Worm (Caenorhabditis elegans) whole organism, L4/young adult: Measurements from ENCODE around the gene mfsd-10.

Source experiments
- W03F9.2 ChIP-seq: fragments of 150-350 bp; optimal IDR thresholded peaks from 2 replicates; lab custom pipeline; 2014; ENCODE audit warnings: missing biosample characterization, missing genetic modification characterization
- dao-5 ChIP-seq: sonication (generic microtip); optimal IDR thresholded peaks from 2 replicates; lab custom pipeline; 2016; ENCODE audit warnings: missing genotype, missing genetic modification characterization, moderate library complexity, missing compliant biosample characterization
- him-1 ChIP-seq: sonication (generic microtip); optimal IDR thresholded peaks from 2 replicates; lab custom pipeline; 2016; ENCODE audit warnings: missing genotype, missing genetic modification reagents, missing genetic modification characterization, missing compliant biosample characterization

mfsd-10 gene

ce11 chrX:17349411-17349810, 19.0 kb downstream of the mfsd-10 start:
- TF ChIP-seq dao-5 (tag; lab: Kevin White, UChicago) (no peak), him-1 (tag; lab: Kevin White, UChicago) (no peak)

- TF ChIP-seq W03F9.2 (tag; lab: Kevin White, UChicago) (no peak), him-1 (tag; lab: Kevin White, UChicago) (no peak), dao-5 (tag; lab: Kevin White, UChicago) (no peak)
Observed at ce11 chrX:17340484-17340883, 28.0 kb downstream of the mfsd-10 start, which contains the start of gene C53C11.1. TSS of gene C53C11.1 (plus strand) at chrX:17340784.

DNA sequence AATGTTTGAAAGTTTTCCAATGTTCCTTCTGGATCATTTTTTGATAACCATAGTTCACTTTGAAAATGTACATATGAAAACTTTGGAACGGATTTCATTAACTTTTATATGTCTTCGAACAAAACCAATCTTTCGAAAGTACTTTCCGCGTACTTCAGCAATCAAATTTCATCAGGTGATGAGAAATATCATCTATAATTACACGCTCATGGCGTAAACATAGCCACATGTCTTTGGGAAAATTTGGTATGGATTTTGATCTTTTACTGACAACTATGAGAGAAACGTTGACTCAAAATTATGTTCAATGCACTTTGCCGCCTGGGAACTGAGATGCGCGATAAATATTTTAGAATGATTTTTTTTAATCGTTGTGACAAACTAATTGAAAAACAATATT, 29.5 kb downstream of the mfsd-10 start:
- TF ChIP-seq dao-5 (tag; lab: Kevin White, UChicago) (no peak), W03F9.2 (tag; lab: Kevin White, UChicago) (no peak), him-1 (tag; lab: Kevin White, UChicago) (no peak)

ce11 chrX:17336354-17336753, 32.1 kb downstream of the mfsd-10 start, which contains the start of gene C53C11.2:
TSS of gene C53C11.2 (plus strand) at chrX:17336637.
- TF ChIP-seq dao-5 (tag; lab: Kevin White, UChicago) (no peak), W03F9.2 (tag; lab: Kevin White, UChicago) (no peak), him-1 (tag; lab: Kevin White, UChicago) (no peak)

DNA sequence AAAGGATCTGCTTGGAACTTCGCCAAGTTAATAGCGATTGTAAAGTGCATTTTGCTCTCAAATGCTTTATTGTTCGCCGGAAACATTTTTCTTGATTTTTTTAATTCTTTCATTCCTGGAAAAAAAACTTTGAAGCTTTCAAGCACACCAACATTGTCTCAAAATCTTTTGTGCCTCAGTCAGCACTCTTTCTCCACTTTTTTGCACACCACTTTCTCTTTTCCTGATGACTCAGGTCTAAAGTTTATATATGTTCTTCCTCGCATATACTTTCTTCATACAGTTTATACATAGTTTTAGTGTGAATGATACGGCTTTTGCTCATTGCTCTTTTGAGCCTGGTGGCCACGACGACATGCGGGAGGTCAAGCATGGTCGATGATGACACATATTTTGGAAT, 34.7 kb downstream of the mfsd-10 start, which contains the start of gene C53C11.5:
TSS of gene C53C11.5 (plus strand) at position 301 of the 400 bp plus-strand sequence.
- no peak for TF ChIP-seq dao-5 (tag; lab: Kevin White, UChicago)
- no peak for TF ChIP-seq W03F9.2 (tag; lab: Kevin White, UChicago)
- TF ChIP-seq him-1 (tag; lab: Kevin White, UChicago) = no peak

- no peak for TF ChIP-seq him-1 (tag; lab: Kevin White, UChicago)
- no peak for TF ChIP-seq W03F9.2 (tag; lab: Kevin White, UChicago)
- TF ChIP-seq dao-5 (tag; lab: Kevin White, UChicago) = no peak
Observed at ce11 chrX:17330574-17330973, 37.9 kb downstream of the mfsd-10 start.

- TF ChIP-seq dao-5 (tag; lab: Kevin White, UChicago) (no peak), him-1 (tag; lab: Kevin White, UChicago) (no peak), W03F9.2 (tag; lab: Kevin White, UChicago) (no peak)
Observed at ce11 chrX:17329075-17329474, 39.4 kb downstream of the mfsd-10 start.

- TF ChIP-seq W03F9.2 (tag; lab: Kevin White, UChicago) (no peak), him-1 (tag; lab: Kevin White, UChicago) (no peak), dao-5 (tag; lab: Kevin White, UChicago) (no peak)
Observed at ce11 chrX:17327226-17327625, 41.2 kb downstream of the mfsd-10 start.

ce11 chrX:17324954-17325353, 43.5 kb downstream of the mfsd-10 start:
- TF ChIP-seq him-1 (tag; lab: Kevin White, UChicago) (no peak), W03F9.2 (tag; lab: Kevin White, UChicago) (no peak), dao-5 (tag; lab: Kevin White, UChicago) (no peak)

DNA sequence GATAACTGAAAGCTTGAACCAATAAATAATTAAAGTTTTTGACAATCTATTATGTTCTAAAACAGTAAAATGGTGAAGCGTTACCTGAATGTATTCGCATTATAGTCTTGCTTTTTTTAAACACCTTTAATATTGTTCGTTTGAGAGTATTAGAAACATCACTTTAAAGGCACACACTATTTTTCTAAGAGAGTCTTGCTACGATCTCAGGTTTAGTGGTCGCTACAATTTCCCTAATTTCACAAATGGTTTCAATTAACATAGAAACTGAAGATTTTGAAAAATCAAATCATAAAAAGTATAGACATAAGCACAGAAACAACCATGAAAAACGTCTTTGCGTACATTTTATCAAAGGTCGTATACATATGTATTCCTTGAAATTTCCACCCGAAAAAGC, 47.9 kb downstream of the mfsd-10 start:
- TF ChIP-seq W03F9.2 (tag; lab: Kevin White, UChicago) (no peak), him-1 (tag; lab: Kevin White, UChicago) (no peak), dao-5 (tag; lab: Kevin White, UChicago) (no peak)

ce11 chrX:17318284-17318683, 50.2 kb downstream of the mfsd-10 start, which contains the start of gene ptr-5:
TSS of gene ptr-5 (plus strand) at chrX:17318584.
- TF ChIP-seq dao-5 (tag; lab: Kevin White, UChicago) (no peak), W03F9.2 (tag; lab: Kevin White, UChicago) (no peak), him-1 (tag; lab: Kevin White, UChicago) (no peak)

DNA sequence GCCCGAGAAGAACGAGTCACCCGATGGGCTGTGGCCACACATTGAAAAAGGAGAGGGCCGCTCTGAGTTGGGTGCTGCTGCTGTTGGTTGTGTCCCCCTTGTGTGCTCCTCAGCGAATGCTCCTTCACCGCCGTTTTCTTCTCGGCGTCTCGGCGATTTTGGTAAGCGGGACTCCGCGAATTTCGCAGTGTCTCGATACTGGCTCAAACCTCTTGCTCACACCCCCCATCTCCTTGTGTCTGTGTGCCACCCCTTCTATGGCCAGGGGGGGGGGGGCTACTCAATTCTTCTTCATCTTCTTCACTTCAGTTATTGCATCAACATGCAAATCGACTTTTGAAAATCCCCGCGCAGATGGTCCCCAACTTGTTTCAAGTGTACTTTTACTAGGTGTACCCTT, 53.5 kb downstream of the mfsd-10 start:
- TF ChIP-seq him-1 (tag; lab: Kevin White, UChicago) = peak; percentile 64
- TF ChIP-seq W03F9.2 (tag; lab: Kevin White, UChicago) = no peak
- no peak for TF ChIP-seq dao-5 (tag; lab: Kevin White, UChicago)
